Worm (Caenorhabditis elegans) whole organism, L1 larva: ENCODE measurements around the gene C07D10.1.
A peak's percentile ranks its signal among the peaks of the same experiment; 100 is the strongest.

ENCODE experiments used
- C16A3.4 ChIP-seq: fragments of 150-350 bp; optimal IDR thresholded peaks from 2 replicates; lab custom pipeline; 2014; ENCODE audit warnings: missing biosample characterization, missing genetic modification characterization
- alr-1 ChIP-seq: fragments of 200-800 bp; sonication (Bioruptor generic); optimal IDR thresholded peaks from 2 replicates; lab custom pipeline; 2018; ENCODE audit warnings: borderline replicate concordance, mild to moderate bottlenecking, missing genetic modification characterization, missing compliant biosample characterization
- aly-2 ChIP-seq: fragments of 150-350 bp; optimal IDR thresholded peaks from 2 replicates; lab custom pipeline; 2014; ENCODE audit warnings: missing biosample characterization, missing genetic modification characterization
- ama-1 ChIP-seq: fragments of 150-350 bp; optimal IDR thresholded peaks from 2 replicates; lab custom pipeline; 2014
- blmp-1 ChIP-seq: fragments of 150-350 bp; optimal IDR thresholded peaks from 2 replicates; lab custom pipeline; 2014; ENCODE audit warnings: missing biosample characterization, missing genetic modification characterization
- ceh-8 ChIP-seq: fragments of 200-800 bp; sonication (Bioruptor generic); optimal IDR thresholded peaks from 2 replicates; lab custom pipeline; 2018; ENCODE audit warnings: mild to moderate bottlenecking, missing genetic modification characterization, moderate library complexity, missing compliant biosample characterization
- dsc-1 ChIP-seq: sonication (generic microtip); optimal IDR thresholded peaks from 2 replicates; lab custom pipeline; 2016; ENCODE audit warnings: mild to moderate bottlenecking, missing genetic modification characterization, missing compliant biosample characterization
- efl-1 ChIP-seq, 4 experiments: fragments of 150-350 bp; optimal IDR thresholded peaks in 3 of 4; peaks in 1 of 4; 1 replicate in 1 of 4; 2 replicates in 3 of 4; lab custom pipeline; 2014; ENCODE audit warnings: missing biosample characterization in 2 of 4, missing genetic modification characterization in 2 of 4, missing genetic modification reagents in 2 of 4
- egl-13 ChIP-seq: sonication (generic microtip); optimal IDR thresholded peaks from 2 replicates; lab custom pipeline; 2016; ENCODE audit warnings: missing genotype, missing genetic modification reagents, missing genetic modification characterization, missing compliant biosample characterization
- elt-3 ChIP-seq, 6 experiments: fragments of 150-350 bp in 1 of 6; sonication (generic microtip); optimal IDR thresholded peaks; 2 replicates each; lab custom pipeline; 2017 to 2018; ENCODE audit warnings: missing biosample characterization in 6 of 6, missing genetic modification characterization in 6 of 6, inconsistent platforms in 1 of 6
- fos-1 ChIP-seq: fragments of 150-350 bp; optimal IDR thresholded peaks from 2 replicates; lab custom pipeline; 2014; ENCODE audit warnings: missing biosample characterization, missing genetic modification characterization
- jun-1 ChIP-seq: fragments of 150-350 bp; optimal IDR thresholded peaks from 2 replicates; lab custom pipeline; 2014; ENCODE audit warnings: missing biosample characterization, missing genetic modification reagents, missing genetic modification characterization
- lin-14 ChIP-seq: fragments of 200-800 bp; sonication (Bioruptor generic); optimal IDR thresholded peaks from 2 replicates; lab custom pipeline; 2018; ENCODE audit warnings: mild to moderate bottlenecking, missing genetic modification characterization, moderate library complexity, missing compliant biosample characterization
- lin-35 ChIP-seq, 2 experiments: fragments of 150-350 bp; optimal IDR thresholded peaks; 2 replicates each; lab custom pipeline; 2014; ENCODE audit warnings: missing biosample characterization in 2 of 2, missing genetic modification characterization in 2 of 2, missing genetic modification reagents in 2 of 2
- lin-39 ChIP-seq: fragments of 150-350 bp; optimal IDR thresholded peaks from 2 replicates; lab custom pipeline; 2014; ENCODE audit warnings: missing biosample characterization, missing genetic modification reagents, missing genetic modification characterization
- mep-1 ChIP-seq: fragments of 150-350 bp; optimal IDR thresholded peaks from 2 replicates; lab custom pipeline; 2014; ENCODE audit warnings: missing biosample characterization, missing genetic modification characterization
- nhr-11 ChIP-seq: fragments of 150-350 bp; optimal IDR thresholded peaks from 2 replicates; lab custom pipeline; 2014; ENCODE audit warnings: missing biosample characterization, missing genetic modification characterization
- nhr-12 ChIP-seq: sonication (generic microtip); optimal IDR thresholded peaks from 2 replicates; lab custom pipeline; 2017; ENCODE audit warnings: missing biosample characterization, missing genetic modification characterization
- nhr-19 ChIP-seq: fragments of 200-800 bp; sonication (Bioruptor generic); conservative IDR thresholded peaks from 2 replicates; pipeline ENCODE4 v1.3.6; 2022; ENCODE audit warnings: missing genetic modification characterization, missing compliant biosample characterization
- nhr-47 ChIP-seq: sonication (generic microtip); optimal IDR thresholded peaks from 2 replicates; lab custom pipeline; 2016; ENCODE audit warnings: mild to moderate bottlenecking, missing genetic modification characterization, moderate library complexity, missing compliant biosample characterization
- nhr-71 ChIP-seq: sonication (generic microtip); optimal IDR thresholded peaks from 2 replicates; lab custom pipeline; 2016; ENCODE audit warnings: mild to moderate bottlenecking, missing genetic modification characterization, moderate library complexity, missing compliant biosample characterization
- nhr-76 ChIP-seq: sonication (generic microtip); optimal IDR thresholded peaks from 2 replicates; lab custom pipeline; 2017; ENCODE audit warnings: missing biosample characterization, missing genetic modification characterization
- nhr-85 ChIP-seq: sonication (generic microtip); peaks from one replicate; lab custom pipeline; 2016; ENCODE audit warnings: missing genetic modification characterization, inconsistent platforms, missing compliant biosample characterization
- nhr-90 ChIP-seq: sonication (generic microtip); optimal IDR thresholded peaks from 2 replicates; lab custom pipeline; 2016; ENCODE audit warnings: mild to moderate bottlenecking, missing genetic modification characterization, missing compliant biosample characterization; ENCODE audit not compliant: poor library complexity
- rnt-1 ChIP-seq: sonication (generic microtip); optimal IDR thresholded peaks from 2 replicates; lab custom pipeline; 2016; ENCODE audit warnings: mild to moderate bottlenecking, missing genetic modification characterization, moderate library complexity, missing compliant biosample characterization
- snu-23 ChIP-seq: sonication (generic microtip); optimal IDR thresholded peaks from 2 replicates; lab custom pipeline; 2016; ENCODE audit warnings: missing genetic modification characterization, missing compliant biosample characterization
- sptf-1 ChIP-seq: fragments of 150-350 bp; optimal IDR thresholded peaks from 2 replicates; lab custom pipeline; 2014; ENCODE audit warnings: missing biosample characterization, missing genetic modification characterization
- swsn-7 ChIP-seq: sonication (generic microtip); optimal IDR thresholded peaks from 2 replicates; lab custom pipeline; 2016; ENCODE audit warnings: missing genetic modification characterization, missing compliant biosample characterization
- tbx-2 ChIP-seq: sonication (generic microtip); optimal IDR thresholded peaks from 2 replicates; lab custom pipeline; 2016; ENCODE audit warnings: missing genetic modification characterization, missing compliant biosample characterization
- tlp-1 ChIP-seq: fragments of 150-350 bp; optimal IDR thresholded peaks from 2 replicates; lab custom pipeline; 2014; ENCODE audit warnings: missing biosample characterization, missing genetic modification characterization
- unc-62 ChIP-seq: fragments of 150-350 bp; optimal IDR thresholded peaks from 2 replicates; lab custom pipeline; 2014; ENCODE audit warnings: missing biosample characterization, missing genetic modification reagents, missing genetic modification characterization
- vab-15 ChIP-seq: sonication (generic microtip); optimal IDR thresholded peaks from 2 replicates; lab custom pipeline; 2017; ENCODE audit warnings: missing genotype, mild to moderate bottlenecking, missing genetic modification characterization, missing compliant biosample characterization
- xbp-1 ChIP-seq: sonication (generic microtip); optimal IDR thresholded peaks from 2 replicates; lab custom pipeline; 2016; ENCODE audit warnings: missing genetic modification characterization, missing compliant biosample characterization
- zag-1 ChIP-seq: fragments of 150-350 bp; optimal IDR thresholded peaks from 2 replicates; lab custom pipeline; 2014; ENCODE audit warnings: missing biosample characterization, missing genetic modification characterization
- zip-4 ChIP-seq: fragments of 200-800 bp; sonication (Bioruptor generic); optimal IDR thresholded peaks from 2 replicates; lab custom pipeline; 2018; ENCODE audit warnings: mild to moderate bottlenecking, missing genetic modification characterization, moderate library complexity, missing compliant biosample characterization
- ztf-11 ChIP-seq, 2 experiments: sonication (generic microtip); optimal IDR thresholded peaks; 2 replicates each; lab custom pipeline; 2016 to 2017; ENCODE audit warnings: missing genetic modification characterization in 2 of 2, missing biosample characterization in 1 of 2, missing compliant biosample characterization in 1 of 2
- ztf-4 ChIP-seq: fragments of 150-350 bp; optimal IDR thresholded peaks from 2 replicates; lab custom pipeline; 2014; ENCODE audit warnings: missing biosample characterization, missing genetic modification characterization

Gene C07D10.1

DNA sequence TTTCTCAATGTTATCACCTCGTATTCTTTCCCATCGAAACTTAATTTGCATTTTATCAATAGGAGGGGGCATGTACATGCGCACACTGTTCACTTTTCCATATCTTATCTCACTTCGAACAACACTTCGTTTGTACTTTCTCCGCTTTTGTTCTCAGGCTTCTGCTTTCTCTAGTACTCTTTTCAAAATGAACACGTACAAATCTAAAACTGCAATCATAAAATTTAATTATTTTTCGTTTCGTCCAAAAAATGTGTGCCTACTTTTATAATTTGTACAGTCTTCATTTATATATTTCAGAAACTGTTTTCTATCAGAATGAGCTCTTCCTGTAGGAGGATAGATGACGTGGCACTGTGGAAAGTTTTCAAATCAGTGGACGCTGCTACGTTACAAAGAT, at the start of gene C07D10.1:
Gene C07D10.1 (plus strand): TSS at position 301 of the 400 bp plus-strand sequence.
- TF ChIP-seq lin-39 (tag; lab: Kevin White, UChicago): no peak
- TF ChIP-seq sptf-1: no peak
- no peak for TF ChIP-seq C16A3.4 (tag; lab: Kevin White, UChicago)
- no peak for TF ChIP-seq vab-15 (tag; lab: Kevin White, UChicago)
- no peak for TF ChIP-seq nhr-76 (tag; lab: Kevin White, UChicago)
- no peak for TF ChIP-seq jun-1 (tag; lab: Kevin White, UChicago)
- no peak for TF ChIP-seq nhr-11 (tag; lab: Kevin White, UChicago)
- no peak for TF ChIP-seq nhr-47 (tag; lab: Kevin White, UChicago)

ce11 chrII:7352507-7352906, 46.3 kb upstream of the C07D10.1 start, which contains the start of gene hsp-4:
hsp-4 (minus strand) TSS chrII:7352645.
- no peak for TF ChIP-seq vab-15 (tag; lab: Kevin White, UChicago)
- no peak for TF ChIP-seq sptf-1
- peak; percentile 100 for TF ChIP-seq xbp-1 (tag; lab: Kevin White, UChicago)
- TF ChIP-seq zag-1: no peak
- peak; percentile 23 for TF ChIP-seq lin-14 (GFP tag; lab: Kevin White, UChicago)
- TF ChIP-seq lin-39 (tag; lab: Kevin White, UChicago): no peak
- TF ChIP-seq alr-1 (tag; lab: Kevin White, UChicago): no peak
- no peak for TF ChIP-seq aly-2
- TF ChIP-seq ztf-11 (tag; optimal IDR thresholded peaks at IDR 0.05; lab: Kevin White, UChicago): no peak
- no peak for TF ChIP-seq rnt-1 (tag; lab: Kevin White, UChicago)
- no peak for TF ChIP-seq nhr-90
- TF ChIP-seq blmp-1 (tag; lab: Kevin White, UChicago): peak; percentile 79
- no peak for TF ChIP-seq lin-35 (GFP tag; optimal IDR thresholded peaks at IDR 0.05; lab: Kevin White, UChicago)
- TF ChIP-seq mep-1 (tag; lab: Kevin White, UChicago): peak; percentile 24

- no peak for TF ChIP-seq lin-14 (GFP tag; lab: Kevin White, UChicago)
- TF ChIP-seq efl-1 (optimal IDR thresholded peaks at IDR 0.05; lab: Kevin White, UChicago): peak in 1 of 2 experiments; percentile 2
- peak in 1 of 2 experiments; percentile 20 for TF ChIP-seq efl-1 (GFP tag; optimal IDR thresholded peaks at IDR 0.05 in 1 of 2; lab: Kevin White, UChicago)
Observed at ce11 chrII:7353027-7353426, 45.8 kb upstream of the C07D10.1 start.

- TF ChIP-seq ama-1 (lab: Kevin White, UChicago): no peak
- no peak for TF ChIP-seq fos-1 (tag; lab: Kevin White, UChicago)
- TF ChIP-seq tlp-1: no peak
- TF ChIP-seq swsn-7: no peak
- no peak for TF ChIP-seq elt-3 (tag; optimal IDR thresholded peaks at IDR 0.05; lab: Kevin White, UChicago)
- TF ChIP-seq efl-1 (optimal IDR thresholded peaks at IDR 0.05; lab: Kevin White, UChicago): no peak
- no peak for TF ChIP-seq efl-1 (GFP tag; optimal IDR thresholded peaks at IDR 0.05 in 1 of 2; lab: Kevin White, UChicago)
- no peak for TF ChIP-seq nhr-71
- no peak for TF ChIP-seq nhr-85
- TF ChIP-seq snu-23: no peak
- TF ChIP-seq nhr-12 (tag; lab: Kevin White, UChicago): no peak
- TF ChIP-seq unc-62: no peak
- no peak for TF ChIP-seq egl-13
- no peak for TF ChIP-seq ztf-4 (tag; lab: Kevin White, UChicago)
- no peak for TF ChIP-seq nhr-19 (GFP tag; lab: Robert Waterston, UW)
- no peak for TF ChIP-seq dsc-1 (tag; lab: Kevin White, UChicago)
- TF ChIP-seq tbx-2 (tag; lab: Kevin White, UChicago): no peak
- no peak for TF ChIP-seq nhr-11 (tag; lab: Kevin White, UChicago)
- TF ChIP-seq ceh-8: no peak
- no peak for TF ChIP-seq zip-4 (GFP tag; lab: Kevin White, UChicago)
- TF ChIP-seq, all 84 proteins: peak for 0
Observed at ce11 chrII:7356326-7356725, 42.5 kb upstream of the C07D10.1 start, which contains the start of gene haf-2. haf-2 (minus strand) TSS chrII:7356426.
